Worm (Caenorhabditis elegans) whole organism, L1 larva: ENCODE data around the gene T25B6.5.

Experiments used
- ama-1 ChIP-seq: fragments of 150-350 bp; optimal IDR thresholded peaks from 2 replicates; lab custom pipeline; 2014
- blmp-1 ChIP-seq: fragments of 150-350 bp; optimal IDR thresholded peaks from 2 replicates; lab custom pipeline; 2014; ENCODE audit warnings: missing biosample characterization, missing genetic modification characterization
- egl-13 ChIP-seq: sonication (generic microtip); optimal IDR thresholded peaks from 2 replicates; lab custom pipeline; 2016; ENCODE audit warnings: missing genotype, missing genetic modification reagents, missing genetic modification characterization, missing compliant biosample characterization
- lir-3 ChIP-seq: sonication (generic microtip); optimal IDR thresholded peaks from 2 replicates; lab custom pipeline; 2016; ENCODE audit warnings: mild to moderate bottlenecking, missing genetic modification characterization, moderate library complexity, missing compliant biosample characterization; ENCODE audit not compliant: poor library complexity
- mep-1 ChIP-seq: fragments of 150-350 bp; optimal IDR thresholded peaks from 2 replicates; lab custom pipeline; 2014; ENCODE audit warnings: missing biosample characterization, missing genetic modification characterization
- nhr-12 ChIP-seq: sonication (generic microtip); optimal IDR thresholded peaks from 2 replicates; lab custom pipeline; 2017; ENCODE audit warnings: missing biosample characterization, missing genetic modification characterization
- sox-4 ChIP-seq: sonication (generic microtip); optimal IDR thresholded peaks from 2 replicates; lab custom pipeline; 2016; ENCODE audit warnings: missing genetic modification characterization, missing compliant biosample characterization
- swsn-7 ChIP-seq: sonication (generic microtip); optimal IDR thresholded peaks from 2 replicates; lab custom pipeline; 2016; ENCODE audit warnings: missing genetic modification characterization, missing compliant biosample characterization
- tlp-1 ChIP-seq: fragments of 150-350 bp; optimal IDR thresholded peaks from 2 replicates; lab custom pipeline; 2014; ENCODE audit warnings: missing biosample characterization, missing genetic modification characterization
- unc-130 ChIP-seq: fragments of 150-350 bp; optimal IDR thresholded peaks from 2 replicates; lab custom pipeline; 2017; ENCODE audit warnings: missing biosample characterization, missing genetic modification characterization, inconsistent platforms
- unc-62 ChIP-seq: fragments of 150-350 bp; optimal IDR thresholded peaks from 2 replicates; lab custom pipeline; 2014; ENCODE audit warnings: missing biosample characterization, missing genetic modification reagents, missing genetic modification characterization

DNA sequence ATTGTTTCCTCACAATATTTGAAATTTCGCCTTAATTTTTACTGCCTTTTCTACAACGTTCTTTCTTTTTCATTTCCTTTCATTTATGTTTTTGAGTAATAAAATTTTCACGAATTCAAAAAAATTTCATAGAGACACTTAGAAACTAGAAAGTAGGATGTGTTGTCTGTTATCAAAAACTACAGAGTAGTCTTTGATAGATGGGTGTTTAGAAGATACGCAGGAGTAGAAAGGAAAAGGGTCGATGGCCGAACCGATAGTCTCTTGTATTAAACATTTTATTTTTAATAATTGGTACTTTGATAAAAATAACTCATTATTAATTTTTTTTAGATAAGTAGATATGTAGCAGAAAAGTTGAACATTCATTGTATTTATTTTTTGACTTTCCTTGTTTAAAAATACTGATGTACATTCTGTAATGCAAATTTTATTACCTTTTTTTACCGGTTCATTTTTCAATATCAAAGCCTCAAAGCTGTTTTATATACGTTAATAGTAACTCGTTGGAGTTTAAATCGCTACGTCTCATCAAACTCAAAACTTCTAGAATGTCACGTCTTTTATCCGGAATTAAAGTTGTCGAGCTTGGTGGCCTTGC is 29.6 kb downstream of the T25B6.5 start, which contains the start of gene C24A3.4:
- no peak for TF ChIP-seq unc-130 (tag; lab: Kevin White, UChicago)
- no peak for TF ChIP-seq ama-1
- TF ChIP-seq mep-1 (tag; lab: Kevin White, UChicago), result no peak
- TF ChIP-seq egl-13 (tag; lab: Kevin White, UChicago), result no peak
- TF ChIP-seq blmp-1 (tag; lab: Kevin White, UChicago), result no peak
- TF ChIP-seq unc-62 (GFP tag; lab: Kevin White, UChicago), result no peak
- TF ChIP-seq swsn-7, result no peak
- no peak for TF ChIP-seq tlp-1 (tag; lab: Kevin White, UChicago)
- TF ChIP-seq lir-3 (tag; lab: Kevin White, UChicago), result no peak
- TF ChIP-seq nhr-12 (tag; lab: Kevin White, UChicago), result no peak
- no peak for TF ChIP-seq sox-4 (tag; lab: Kevin White, UChicago)
